Fruit fly (Drosophila melanogaster): ENCODE results near the gene CG15522.
"Not testable (repeated sequence)": the region's sequence is repeated elsewhere in the genome, so short reads cannot be mapped to it uniquely, and the experiment has no call there.

DNA sequence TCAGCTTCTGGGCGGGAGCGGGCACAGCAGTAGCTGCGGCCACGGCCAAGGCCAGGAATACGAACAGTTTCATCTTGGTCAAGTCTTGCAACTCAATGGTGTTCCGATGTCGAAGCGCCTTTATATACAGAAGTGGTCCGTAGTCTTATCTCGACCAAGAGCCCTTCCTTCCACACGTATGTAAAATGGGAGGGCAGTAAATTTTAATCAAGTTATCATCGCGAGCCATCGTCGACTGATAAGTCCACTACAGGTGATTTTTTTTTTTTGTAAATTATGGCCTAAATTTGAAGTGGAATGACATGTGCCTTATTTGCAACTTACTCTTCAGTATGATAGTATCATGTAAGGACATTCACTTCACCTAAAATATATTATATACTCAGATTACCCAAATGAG lies 2.5 kb upstream of the CG15522 start, which contains the start of gene Jon99Cii:
- TF ChIP-seq foxo (GFP tag; optimal IDR thresholded peaks at IDR 0.05); pan (optimal IDR thresholded peaks at IDR 0.05); psq (GFP tag; optimal IDR thresholded peaks at IDR 0.05); CG32264 (GFP tag; optimal IDR thresholded peaks at IDR 0.05); jim (GFP tag; optimal IDR thresholded peaks at IDR 0.05); lola (GFP tag; optimal IDR thresholded peaks at IDR 0.05); Dif (GFP tag; optimal IDR thresholded peaks at IDR 0.05; ENCODE audit: partially characterized antibody); brk (GFP tag; optimal IDR thresholded peaks at IDR 0.05); dl (GFP tag; optimal IDR thresholded peaks at IDR 0.05; ENCODE audit: insufficient read depth in 1 of 2, partially characterized antibody in 2 of 2); fru (GFP tag; optimal IDR thresholded peaks at IDR 0.05); Dfd (GFP tag; optimal IDR thresholded peaks at IDR 0.05); br (GFP tag; optimal IDR thresholded peaks at IDR 0.05); sv (GFP tag; optimal IDR thresholded peaks at IDR 0.05): not testable (repeated sequence)

Measured in whole organism, wandering third instar larva.